Fruit fly (Drosophila melanogaster) whole organism, wandering third instar larva: ENCODE results near the gene CG2681.

Experiments
- CG9705 ChIP-seq: fragments of 200-800 bp; sonication (Bioruptor generic); optimal IDR thresholded peaks from 2 replicates; lab custom pipeline; 2018; ENCODE audit warnings: missing biosample characterization, mild to moderate bottlenecking, missing genetic modification characterization
- CrebA ChIP-seq: fragments of 200-800 bp; sonication (Bioruptor generic); optimal IDR thresholded peaks from 2 replicates; lab custom pipeline; 2016; ENCODE audit warnings: missing biosample characterization, mild to moderate bottlenecking, missing genetic modification characterization, borderline replicate concordance
- Dfd ChIP-seq: fragments of >200 bp; optimal IDR thresholded peaks from 2 replicates; lab custom pipeline; 2017; ENCODE audit warnings: missing biosample characterization, missing genetic modification characterization
- Dif ChIP-seq: fragments of 200-275, 200-300 bp; sonication (Bioruptor generic); optimal IDR thresholded peaks from 2 replicates; lab custom pipeline; 2018; ENCODE audit warnings: missing biosample characterization, missing genetic modification characterization; ENCODE audit not compliant: partially characterized antibody
- HLH106 ChIP-seq: fragments of 200-800 bp; optimal IDR thresholded peaks from 3 replicates; lab custom pipeline; 2019; ENCODE audit warnings: missing biosample characterization, mild to moderate bottlenecking, missing genetic modification characterization, moderate library complexity
- Hr78 ChIP-seq: fragments of >200 bp; optimal IDR thresholded peaks from 2 replicates; lab custom pipeline; 2017; ENCODE audit warnings: missing biosample characterization, missing genetic modification characterization
- Hr83 ChIP-seq: fragments of 200-300 bp; sonication (Bioruptor generic); optimal IDR thresholded peaks from 2 replicates; lab custom pipeline; 2016; ENCODE audit warnings: missing biosample characterization, mild to moderate bottlenecking, missing genetic modification characterization, moderate library complexity; ENCODE audit not compliant: poor library complexity, severe bottlenecking
- Jra ChIP-seq: sonication (Bioruptor generic); optimal IDR thresholded peaks from 2 replicates; lab custom pipeline; 2016; ENCODE audit warnings: missing biosample characterization, missing genetic modification characterization
- Mio ChIP-seq: sonication (Bioruptor generic); optimal IDR thresholded peaks from 2 replicates; lab custom pipeline; 2016; ENCODE audit warnings: missing biosample characterization, missing genetic modification characterization
- N ChIP-seq: fragments of >200 bp; optimal IDR thresholded peaks from 2 replicates; lab custom pipeline; 2018; ENCODE audit warnings: missing biosample characterization, missing external identifiers, missing genetic modification characterization
- OdsH ChIP-seq: fragments of 200-800 bp; sonication (Bioruptor generic); optimal IDR thresholded peaks from 2 replicates; lab custom pipeline; 2016; ENCODE audit warnings: missing biosample characterization, mild to moderate bottlenecking, missing genetic modification characterization
- Rel ChIP-seq, 2 experiments: fragments of 200-800 bp; sonication (Bioruptor generic) in 1 of 2; optimal IDR thresholded peaks; 2 replicates in 1 of 2; 3 replicates in 1 of 2; lab custom pipeline; 2016 to 2019; ENCODE audit warnings: mild to moderate bottlenecking in 2 of 2, missing biosample characterization in 2 of 2, missing genetic modification characterization in 2 of 2, moderate library complexity in 1 of 2
- Vsx2 ChIP-seq: fragments of 200-300, 225-300 bp; sonication (Bioruptor generic); optimal IDR thresholded peaks from 2 replicates; lab custom pipeline; 2018; ENCODE audit warnings: missing biosample characterization, missing genetic modification characterization; ENCODE audit not compliant: partially characterized antibody
- br ChIP-seq: fragments of 200-800 bp; sonication (Bioruptor generic); optimal IDR thresholded peaks from 2 replicates; lab custom pipeline; 2016; ENCODE audit warnings: missing biosample characterization, missing genetic modification characterization
- brk ChIP-seq: fragments of 200-800 bp; sonication (Bioruptor generic); optimal IDR thresholded peaks from 2 replicates; lab custom pipeline; 2016; ENCODE audit warnings: missing biosample characterization, mild to moderate bottlenecking, missing genetic modification characterization
- dl ChIP-seq, 2 experiments: fragments of 175-275, 200-275 bp in 1 of 2; fragments of 200-275 bp in 1 of 2; sonication (Bioruptor generic); optimal IDR thresholded peaks; lab custom pipeline; 2018; ENCODE audit warnings: mild to moderate bottlenecking in 2 of 2, missing biosample characterization in 2 of 2, missing genetic modification characterization in 2 of 2, moderate library complexity in 2 of 2; ENCODE audit not compliant: partially characterized antibody in 2 of 2, insufficient read depth in 1 of 2
- dmrt93B ChIP-seq: fragments of 200-800 bp; sonication (Bioruptor generic); optimal IDR thresholded peaks from 2 replicates; lab custom pipeline; 2018; ENCODE audit warnings: missing biosample characterization, mild to moderate bottlenecking, missing genetic modification characterization
- dsf ChIP-seq: sonication (Bioruptor generic); optimal IDR thresholded peaks from 2 replicates; lab custom pipeline; 2016; ENCODE audit warnings: missing biosample characterization, missing genetic modification characterization, borderline replicate concordance
- ey ChIP-seq: fragments of 200-800 bp; sonication (Bioruptor generic); optimal IDR thresholded peaks from 2 replicates; lab custom pipeline; 2016; ENCODE audit warnings: missing biosample characterization, missing genetic modification characterization
- h ChIP-seq: fragments of 200-800 bp; sonication (Bioruptor generic); optimal IDR thresholded peaks from 3 replicates; lab custom pipeline; 2016; ENCODE audit warnings: missing biosample characterization, mild to moderate bottlenecking, missing genetic modification characterization
- jim ChIP-seq: fragments of 175-275, 200-325 bp; sonication (Bioruptor generic); optimal IDR thresholded peaks from 2 replicates; lab custom pipeline; 2016; ENCODE audit warnings: missing biosample characterization, mild to moderate bottlenecking, missing genetic modification characterization
- lola ChIP-seq: fragments of >200 bp; optimal IDR thresholded peaks from 2 replicates; lab custom pipeline; 2017; ENCODE audit warnings: missing biosample characterization, missing genetic modification characterization
- pan ChIP-seq: fragments of >200 bp; optimal IDR thresholded peaks from 2 replicates; lab custom pipeline; 2017
- psq ChIP-seq: fragments of 200-800 bp; sonication (Bioruptor generic); optimal IDR thresholded peaks from 3 replicates; lab custom pipeline; 2017; ENCODE audit warnings: missing biosample characterization, mild to moderate bottlenecking, missing genetic modification characterization, moderate library complexity
- rgr ChIP-seq: fragments of 200-800 bp; sonication (Bioruptor generic); optimal IDR thresholded peaks from 3 replicates; lab custom pipeline; 2016; ENCODE audit warnings: missing biosample characterization, mild to moderate bottlenecking, missing genetic modification characterization
- sage ChIP-seq: fragments of 200-800 bp; sonication (Bioruptor generic); optimal IDR thresholded peaks from 2 replicates; lab custom pipeline; 2016; ENCODE audit warnings: missing biosample characterization, mild to moderate bottlenecking, missing genetic modification characterization
- tai ChIP-seq: sonication (Bioruptor generic); optimal IDR thresholded peaks from 2 replicates; lab custom pipeline; 2016; ENCODE audit warnings: missing biosample characterization, missing genetic modification characterization
- usp ChIP-seq: fragments of >200 bp; optimal IDR thresholded peaks from 2 replicates; lab custom pipeline; 2017; ENCODE audit warnings: missing biosample characterization, missing genetic modification characterization
- woc ChIP-seq: sonication (Bioruptor generic); optimal IDR thresholded peaks from 2 replicates; lab custom pipeline; 2016; ENCODE audit warnings: missing biosample characterization, mild to moderate bottlenecking, missing genetic modification characterization

Gene CG2681

dm6 chrX:2663416-2663815 lies 45.1 kb upstream of the CG2681 start:
- TF ChIP-seq OdsH, result no peak
- peak; percentile 50 for TF ChIP-seq Hr83 (GFP tag; lab: Kevin White, UChicago)
- peak; percentile 4 for TF ChIP-seq h (GFP tag; lab: Kevin White, UChicago)
- peak; percentile 11 for TF ChIP-seq rgr (GFP tag; lab: Kevin White, UChicago)
- TF ChIP-seq tai (GFP tag; lab: Kevin White, UChicago), result no peak

dm6 chrX:2677024-2677589 lies 31.4 kb upstream of the CG2681 start:
- TF ChIP-seq Mio (GFP tag; lab: Kevin White, UChicago) (no peak), Dfd (no peak), dmrt93B (GFP tag; lab: Kevin White, UChicago) (no peak), psq (no peak), rgr (GFP tag; lab: Kevin White, UChicago) (no peak), N (GFP tag; lab: Kevin White, UChicago) (no peak), CrebA (GFP tag; lab: Kevin White, UChicago) (no peak), br (no peak), dl (GFP tag; optimal IDR thresholded peaks at IDR 0.05; lab: Kevin White, UChicago; ENCODE audit: insufficient read depth in 1 of 2, partially characterized antibody in 2 of 2) (no peak), pan (lab: Kevin White, UChicago) (no peak), brk (GFP tag; lab: Kevin White, UChicago) (no peak), lola (no peak), Dif (GFP tag; lab: Kevin White, UChicago) (no peak), usp (GFP tag; lab: Kevin White, UChicago) (no peak)

DNA sequence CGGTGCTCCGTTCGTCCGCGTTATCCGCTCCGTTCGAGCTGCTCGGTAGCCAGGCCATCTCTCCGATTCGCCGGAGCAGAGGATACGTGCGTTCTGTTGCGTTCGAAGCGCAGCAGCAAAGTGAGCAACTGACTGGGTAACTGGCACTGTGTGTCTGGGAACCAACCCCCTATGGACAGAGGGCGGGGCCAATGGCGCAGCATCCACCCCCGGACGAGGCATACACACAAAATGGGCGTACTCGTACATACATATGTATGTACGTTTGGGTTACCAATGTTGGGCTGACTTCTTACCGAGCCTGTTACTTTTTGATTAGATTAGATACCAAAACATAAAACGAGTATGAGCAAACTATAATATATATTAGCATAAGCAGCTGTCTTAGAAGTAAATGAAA lies 26.9 kb upstream of the CG2681 start, which contains the start of gene HLH3B:
TSS of gene HLH3B (minus strand) at position 123 of the 400 bp plus-strand sequence.
- no peak for TF ChIP-seq Jra (GFP tag; lab: Kevin White, UChicago)
- no peak for TF ChIP-seq brk (GFP tag; lab: Kevin White, UChicago)
- no peak for TF ChIP-seq Vsx2
- TF ChIP-seq CG9705, result no peak
- TF ChIP-seq dl (GFP tag; optimal IDR thresholded peaks at IDR 0.05; lab: Kevin White, UChicago; ENCODE audit: insufficient read depth in 1 of 2, partially characterized antibody in 2 of 2), result no peak
- TF ChIP-seq pan (lab: Kevin White, UChicago), result no peak
- no peak for TF ChIP-seq br
- no peak for TF ChIP-seq h (GFP tag; lab: Kevin White, UChicago)
- no peak for TF ChIP-seq psq
- TF ChIP-seq HLH106 (tag; lab: Kevin White, UChicago), result no peak
- no peak for TF ChIP-seq woc (GFP tag; lab: Kevin White, UChicago)
- TF ChIP-seq Hr78 (GFP tag; lab: Kevin White, UChicago), result no peak

DNA sequence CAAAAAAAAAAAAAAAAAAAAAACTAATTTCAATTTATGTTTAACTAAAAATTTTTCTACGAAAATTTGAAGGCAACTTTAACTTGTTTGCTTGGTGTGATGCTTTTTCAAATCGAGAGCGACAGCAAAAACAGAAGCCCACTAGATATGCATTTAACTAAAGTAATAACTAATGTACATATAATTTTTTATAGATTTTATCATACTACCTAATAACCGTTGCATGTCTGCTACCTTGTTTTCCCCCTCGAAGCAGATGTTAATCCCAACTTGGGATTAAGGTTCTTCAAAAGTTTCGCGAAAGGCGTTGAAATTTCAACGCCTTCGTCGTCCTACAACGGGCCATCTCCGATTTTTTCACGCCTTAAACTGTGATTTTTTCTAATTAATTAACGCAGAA lies 25.7 kb upstream of the CG2681 start, which contains the start of gene CG2652:
TSS of gene CG2652 (minus strand) at position 101 of the 400 bp plus-strand sequence.
- TF ChIP-seq jim (GFP tag; lab: Kevin White, UChicago), result no peak
- no peak for TF ChIP-seq Mio (GFP tag; lab: Kevin White, UChicago)
- TF ChIP-seq rgr (GFP tag; lab: Kevin White, UChicago), result no peak
- TF ChIP-seq N (GFP tag; lab: Kevin White, UChicago), result no peak
- no peak for TF ChIP-seq sage (GFP tag; lab: Kevin White, UChicago)
- no peak for TF ChIP-seq Jra (GFP tag; lab: Kevin White, UChicago)
- TF ChIP-seq ey (GFP tag; lab: Kevin White, UChicago), result no peak
- TF ChIP-seq dsf (GFP tag; lab: Kevin White, UChicago), result no peak
- TF ChIP-seq Dfd, result no peak

DNA sequence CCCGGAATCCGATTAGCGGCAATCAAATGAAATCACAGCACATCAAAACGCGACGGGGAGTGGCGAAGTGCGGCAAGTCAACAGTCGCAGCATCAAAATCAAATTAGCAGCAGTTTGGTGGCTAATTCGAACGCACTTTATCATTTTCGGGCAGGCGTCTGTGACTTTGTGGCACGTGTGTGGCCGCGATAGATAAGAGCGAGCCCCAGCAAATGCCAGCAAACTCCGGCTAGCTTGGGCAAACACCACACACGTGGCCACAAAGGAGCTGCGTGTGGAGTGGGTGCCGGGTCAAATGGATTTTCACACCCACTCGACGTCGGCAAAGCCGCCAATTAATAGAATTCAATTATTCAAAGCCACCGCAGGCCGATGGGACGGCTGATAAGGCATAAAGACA lies 24.6 kb upstream of the CG2681 start:
- no peak for TF ChIP-seq dmrt93B (GFP tag; lab: Kevin White, UChicago)
- TF ChIP-seq, all 38 proteins: peak for 0

dm6 chrX:2684442-2684841 lies 24.0 kb upstream of the CG2681 start:
- no peak for TF ChIP-seq dl (GFP tag; optimal IDR thresholded peaks at IDR 0.05; lab: Kevin White, UChicago; ENCODE audit: insufficient read depth in 1 of 2, partially characterized antibody in 2 of 2)
- TF ChIP-seq brk (GFP tag; lab: Kevin White, UChicago), result no peak
- no peak for TF ChIP-seq Rel (GFP tag; optimal IDR thresholded peaks at IDR 0.05; lab: Kevin White, UChicago)
- peak; percentile 54 for TF ChIP-seq Rel (tag; optimal IDR thresholded peaks at IDR 0.05; lab: Kevin White, UChicago)
- TF ChIP-seq Dif (GFP tag; lab: Kevin White, UChicago), result no peak
